Worm (Caenorhabditis elegans) whole organism, L4 larva: Measurements from ENCODE around the gene D2024.18.

Experiments
- F10B5.3 ChIP-seq: sonication (generic microtip); optimal IDR thresholded peaks from 2 replicates; lab custom pipeline; 2016; ENCODE audit warnings: mild to moderate bottlenecking, missing genetic modification characterization, missing compliant biosample characterization
- T20F7.1 ChIP-seq: fragments of 200-800 bp; sonication (Bioruptor generic); optimal IDR thresholded peaks from 2 replicates; lab custom pipeline; 2018; ENCODE audit warnings: mild to moderate bottlenecking, missing genetic modification characterization, missing compliant biosample characterization
- Y105C5A.15 ChIP-seq: fragments of 200-800 bp; sonication (Bioruptor generic); IDR thresholded peaks from 2 replicates; pipeline ENCODE4 v1.3.6; 2022; ENCODE audit warnings: missing genetic modification characterization, missing compliant biosample characterization
- Y75B8A.6 ChIP-seq: fragments of 200-800 bp; sonication (Bioruptor generic); IDR thresholded peaks from 2 replicates; pipeline ENCODE4 v1.3.6; 2022; ENCODE audit warnings: missing genetic modification reagents, missing genetic modification characterization, missing compliant biosample characterization
- ZK546.5 ChIP-seq, 2 experiments: sonication (generic microtip); optimal IDR thresholded peaks; 2 replicates each; lab custom pipeline; 2017; ENCODE audit warnings: missing biosample characterization in 2 of 2, missing genetic modification characterization in 2 of 2
- aly-2 ChIP-seq: sonication (generic microtip); optimal IDR thresholded peaks from 2 replicates; lab custom pipeline; 2018; ENCODE audit warnings: missing biosample characterization, missing genetic modification characterization
- ceh-20 ChIP-seq: fragments of 200-800 bp; sonication (Bioruptor generic); IDR thresholded peaks from 2 replicates; pipeline ENCODE4 v1.3.6; 2022; ENCODE audit warnings: missing genetic modification reagents, missing genetic modification characterization, missing compliant biosample characterization
- ceh-28 ChIP-seq: fragments of 150-350 bp; optimal IDR thresholded peaks from 2 replicates; lab custom pipeline; 2014; ENCODE audit warnings: missing biosample characterization, missing genetic modification reagents, missing genetic modification characterization
- ceh-44 ChIP-seq: fragments of 200-800 bp; sonication (Bioruptor generic); IDR thresholded peaks from 2 replicates; pipeline ENCODE4 v1.3.6; 2022; ENCODE audit warnings: missing genetic modification reagents, missing genetic modification characterization, missing compliant biosample characterization
- daf-12 ChIP-seq: fragments of 150-350 bp; optimal IDR thresholded peaks from 2 replicates; lab custom pipeline; 2014; ENCODE audit warnings: missing biosample characterization, missing genetic modification reagents, missing genetic modification characterization
- daf-16 ChIP-seq, 3 experiments: sonication (generic microtip); optimal IDR thresholded peaks; 2 replicates each; lab custom pipeline; 2016 to 2017; ENCODE audit warnings: missing genetic modification characterization in 3 of 3, missing genetic modification reagents in 3 of 3, mild to moderate bottlenecking in 2 of 3, missing compliant biosample characterization in 2 of 3, missing biosample characterization in 1 of 3, moderate library complexity in 1 of 3
- daf-8 ChIP-seq: fragments of 200-800 bp; sonication (Bioruptor generic); IDR thresholded peaks from 2 replicates; pipeline ENCODE4 v1.3.6; 2022; ENCODE audit warnings: missing genetic modification characterization, missing compliant biosample characterization
- dmd-6 ChIP-seq: fragments of 200-800 bp; sonication (Bioruptor generic); IDR thresholded peaks from 2 replicates; pipeline ENCODE4 v1.3.6; 2022; ENCODE audit warnings: missing genetic modification reagents, missing genetic modification characterization, missing compliant biosample characterization
- dpl-1 ChIP-seq: fragments of 150-350 bp; optimal IDR thresholded peaks from 2 replicates; lab custom pipeline; 2014; ENCODE audit warnings: missing biosample characterization, missing genetic modification reagents, missing genetic modification characterization
- dve-1 ChIP-seq: sonication (generic microtip); optimal IDR thresholded peaks from 2 replicates; lab custom pipeline; 2017; ENCODE audit warnings: antibody characterized with exemption, mild to moderate bottlenecking, missing genetic modification characterization, missing compliant biosample characterization; ENCODE audit not compliant: insufficient read depth
- egl-27 ChIP-seq: sonication (generic microtip); optimal IDR thresholded peaks from 3 replicates; lab custom pipeline; 2017; ENCODE audit warnings: missing biosample characterization, missing genetic modification reagents, missing genetic modification characterization
- egl-43 ChIP-seq: fragments of 200-800 bp; sonication (Bioruptor generic); IDR thresholded peaks from 2 replicates; pipeline ENCODE4 v1.3.6; 2022; ENCODE audit warnings: missing genetic modification reagents, missing genetic modification characterization, missing compliant biosample characterization
- fkh-10 ChIP-seq: fragments of 150-350 bp; optimal IDR thresholded peaks from 2 replicates; lab custom pipeline; 2014; ENCODE audit warnings: missing biosample characterization, missing genetic modification reagents, missing genetic modification characterization
- hif-1 ChIP-seq, 2 experiments: sonication (generic microtip); optimal IDR thresholded peaks; 2 replicates each; lab custom pipeline; 2016 to 2017; ENCODE audit warnings: missing compliant biosample characterization in 2 of 2, missing genetic modification characterization in 2 of 2, missing genetic modification reagents in 2 of 2, missing genotype in 2 of 2, mild to moderate bottlenecking in 1 of 2
- hlh-11 ChIP-seq: fragments of 200-800 bp; sonication (Bioruptor generic); optimal IDR thresholded peaks from 2 replicates; lab custom pipeline; 2018; ENCODE audit warnings: mild to moderate bottlenecking, missing genetic modification characterization, missing compliant biosample characterization
- hlh-30 ChIP-seq: sonication (generic microtip); optimal IDR thresholded peaks from 2 replicates; lab custom pipeline; 2017; ENCODE audit warnings: antibody characterized with exemption, mild to moderate bottlenecking, missing genetic modification characterization, missing compliant biosample characterization; ENCODE audit not compliant: insufficient read depth
- lin-1 ChIP-seq: fragments of 200-800 bp; sonication (Bioruptor generic); IDR thresholded peaks from 2 replicates; pipeline ENCODE4 v1.3.6; 2022; ENCODE audit warnings: missing genetic modification reagents, missing genetic modification characterization, missing compliant biosample characterization
- lin-13 ChIP-seq: fragments of 150-350 bp; optimal IDR thresholded peaks from 2 replicates; lab custom pipeline; 2014; ENCODE audit warnings: missing biosample characterization, missing genetic modification reagents, missing genetic modification characterization
- lin-15B ChIP-seq: fragments of 150-350 bp; sonication (generic microtip); optimal IDR thresholded peaks from 3 replicates; lab custom pipeline; 2014; ENCODE audit warnings: missing biosample characterization, missing genetic modification characterization
- lin-38 ChIP-seq: fragments of 200-800 bp; sonication (Bioruptor generic); IDR thresholded peaks from 2 replicates; pipeline ENCODE4 v1.3.6; 2022; ENCODE audit warnings: missing genetic modification reagents, missing genetic modification characterization, missing compliant biosample characterization
- lsy-2 ChIP-seq, 2 experiments: fragments of 150-350 bp in 1 of 2; sonication (generic microtip) in 1 of 2; optimal IDR thresholded peaks; 2 replicates each; lab custom pipeline; 2014 to 2017; ENCODE audit warnings: missing biosample characterization in 2 of 2, missing genetic modification characterization in 2 of 2
- mdl-1 ChIP-seq, 2 experiments: fragments of 150-350 bp in 1 of 2; sonication (generic microtip) in 1 of 2; optimal IDR thresholded peaks; 2 replicates each; lab custom pipeline; 2014 to 2017; ENCODE audit warnings: missing biosample characterization in 2 of 2, missing genetic modification characterization in 2 of 2
- mep-1 ChIP-seq: fragments of 150-350 bp; sonication (generic microtip); optimal IDR thresholded peaks from 3 replicates; lab custom pipeline; 2014; ENCODE audit warnings: missing biosample characterization, missing genetic modification characterization
- mes-2 ChIP-seq: sonication (generic microtip); optimal IDR thresholded peaks from 2 replicates; lab custom pipeline; 2016; ENCODE audit warnings: missing genotype, mild to moderate bottlenecking, missing genetic modification characterization, missing compliant biosample characterization; ENCODE audit not compliant: poor library complexity, severe bottlenecking
- mxl-3 ChIP-seq: fragments of 200-800 bp; sonication (Bioruptor generic); optimal IDR thresholded peaks from 2 replicates; lab custom pipeline; 2018; ENCODE audit warnings: mild to moderate bottlenecking, missing genetic modification characterization, missing compliant biosample characterization
- nhr-10 ChIP-seq: fragments of 150-350 bp; optimal IDR thresholded peaks from 2 replicates; lab custom pipeline; 2014; ENCODE audit warnings: missing biosample characterization, missing genetic modification characterization
- nhr-237 ChIP-seq: sonication (generic microtip); optimal IDR thresholded peaks from 2 replicates; lab custom pipeline; 2017; ENCODE audit warnings: missing biosample characterization, missing genetic modification characterization
- nhr-28 ChIP-seq: fragments of 150-350 bp; optimal IDR thresholded peaks from 2 replicates; lab custom pipeline; 2014; ENCODE audit warnings: missing biosample characterization, missing genetic modification characterization
- nhr-41 ChIP-seq: fragments of 200-800 bp; sonication (Bioruptor generic); IDR thresholded peaks from 2 replicates; pipeline ENCODE4 v1.3.6; 2022; ENCODE audit warnings: missing genetic modification reagents, missing genetic modification characterization, missing compliant biosample characterization
- nhr-6 ChIP-seq: fragments of 150-350 bp; optimal IDR thresholded peaks from 2 replicates; lab custom pipeline; 2014; ENCODE audit warnings: missing biosample characterization, missing genetic modification characterization
- nhr-77 ChIP-seq: fragments of 150-350 bp; optimal IDR thresholded peaks from 2 replicates; lab custom pipeline; 2014; ENCODE audit warnings: missing biosample characterization, missing genetic modification characterization
- pha-4 ChIP-seq, 2 experiments: fragments of 150-350 bp in 1 of 2; fragments of 200-800 bp in 1 of 2; sonication (Bioruptor generic) in 1 of 2; IDR thresholded peaks in 1 of 2; optimal IDR thresholded peaks in 1 of 2; 2 replicates each; pipeline versions ENCODE4 v1.3.6 to Lab custom; 2014 to 2022; ENCODE audit warnings: missing genetic modification characterization in 2 of 2, missing genetic modification reagents in 2 of 2, missing biosample characterization in 1 of 2, missing compliant biosample characterization in 1 of 2
- pqm-1 ChIP-seq: sonication (generic microtip); optimal IDR thresholded peaks from 2 replicates; lab custom pipeline; 2017; ENCODE audit warnings: missing biosample characterization, missing genetic modification characterization
- rbr-2 ChIP-seq: sonication (generic microtip); optimal IDR thresholded peaks from 2 replicates; lab custom pipeline; 2016; ENCODE audit warnings: missing genotype, missing genetic modification characterization, missing compliant biosample characterization
- sdz-12 ChIP-seq: fragments of 200-800 bp; sonication (Bioruptor generic); optimal IDR thresholded peaks from 2 replicates; lab custom pipeline; 2018; ENCODE audit warnings: mild to moderate bottlenecking, missing genetic modification characterization, missing compliant biosample characterization
- skn-1 ChIP-seq: fragments of 150-350 bp; optimal IDR thresholded peaks from 2 replicates; lab custom pipeline; 2014; ENCODE audit warnings: missing biosample characterization, missing genetic modification characterization
- tag-97 ChIP-seq: fragments of 200-800 bp; sonication (Bioruptor generic); IDR thresholded peaks from 2 replicates; pipeline ENCODE4 v1.3.6; 2022; ENCODE audit warnings: missing genetic modification characterization, missing compliant biosample characterization
- tra-1 ChIP-seq: fragments of 200-800 bp; sonication (Bioruptor generic); IDR thresholded peaks from 2 replicates; pipeline ENCODE4 v1.3.6; 2022; ENCODE audit warnings: missing genetic modification reagents, missing genetic modification characterization, missing compliant biosample characterization
- unc-130 ChIP-seq: sonication (generic microtip); optimal IDR thresholded peaks from 2 replicates; lab custom pipeline; 2016; ENCODE audit warnings: missing genetic modification reagents, missing genetic modification characterization, missing compliant biosample characterization
- unc-39 ChIP-seq: sonication (generic microtip); optimal IDR thresholded peaks from 2 replicates; lab custom pipeline; 2017; ENCODE audit warnings: missing biosample characterization, missing genetic modification characterization
- ztf-7 ChIP-seq: fragments of 150-350 bp; optimal IDR thresholded peaks from 2 replicates; lab custom pipeline; 2014; ENCODE audit warnings: missing biosample characterization, missing genetic modification characterization

D2024.18 gene

DNA sequence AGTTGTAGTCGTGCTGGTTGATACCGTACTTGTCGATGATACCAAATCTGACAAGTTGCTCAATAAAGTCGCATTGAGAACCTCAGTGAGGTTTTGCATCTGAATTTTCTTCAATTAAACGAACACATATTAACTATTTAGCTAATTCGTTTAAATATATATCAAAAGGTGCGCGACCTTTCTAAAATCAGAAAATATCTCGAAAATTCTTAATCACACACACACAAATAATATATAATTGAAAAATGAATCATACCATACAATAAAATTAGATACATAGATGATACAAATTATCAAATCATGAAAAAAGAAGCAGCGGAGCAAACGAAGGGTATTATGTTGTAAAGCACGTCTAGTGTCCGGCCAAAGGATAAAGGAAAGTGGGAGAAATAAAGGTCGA is 22.1 kb upstream of the D2024.18 start, which contains the start of gene D2024.5:
D2024.5 (minus strand) TSS at position 101 of the 400 bp plus-strand sequence.
- no peak for TF ChIP-seq ztf-7 (tag; lab: Kevin White, UChicago)
- no peak for TF ChIP-seq lin-1
- no peak for TF ChIP-seq dve-1 (tag; lab: Kevin White, UChicago)
- no peak for TF ChIP-seq nhr-41
- no peak for TF ChIP-seq lin-15B (tag; lab: Kevin White, UChicago)
- no peak for TF ChIP-seq tra-1 (GFP tag; lab: Robert Waterston, UW)
- TF ChIP-seq Y75B8A.6 (GFP tag; lab: Robert Waterston, UW): no peak
- no peak for TF ChIP-seq unc-39 (tag; lab: Kevin White, UChicago)
- no peak for TF ChIP-seq unc-130 (GFP tag; lab: Kevin White, UChicago)
- no peak for TF ChIP-seq F10B5.3 (tag; lab: Kevin White, UChicago)
- TF ChIP-seq daf-8 (GFP tag; lab: Robert Waterston, UW): no peak
- no peak for TF ChIP-seq ceh-20 (GFP tag; lab: Robert Waterston, UW)
- no peak for TF ChIP-seq nhr-237 (tag; lab: Kevin White, UChicago)
- TF ChIP-seq sdz-12 (GFP tag; lab: Kevin White, UChicago): no peak
- TF ChIP-seq mxl-3 (GFP tag; lab: Kevin White, UChicago): no peak
- TF ChIP-seq egl-43 (GFP tag; lab: Robert Waterston, UW): no peak
- TF ChIP-seq skn-1 (tag; lab: Kevin White, UChicago): no peak

DNA sequence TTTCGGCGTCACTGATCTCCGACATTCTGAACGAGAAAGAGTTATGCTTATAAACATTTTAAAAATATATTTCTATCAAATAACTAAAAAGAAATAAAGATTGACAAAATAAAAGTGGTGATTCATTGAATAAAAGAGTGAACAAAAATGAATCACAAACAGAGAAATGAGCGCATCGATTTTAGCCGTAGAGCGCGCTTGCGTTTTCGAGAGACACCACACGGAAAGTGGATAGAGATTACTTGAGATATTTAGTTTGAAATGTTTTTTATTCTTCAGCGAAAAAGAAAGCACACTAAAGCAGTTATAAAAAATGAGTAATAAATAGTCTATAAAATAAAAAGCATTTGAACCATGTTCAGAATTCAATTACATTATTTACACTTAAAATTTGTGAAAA is 20.1 kb upstream of the D2024.18 start, which contains the start of gene cap-1:
cap-1 (minus strand) TSS at position 26 of the 400 bp plus-strand sequence.
- TF ChIP-seq nhr-77 (peak; percentile 85), nhr-10 (no peak), mdl-1 (tag; optimal IDR thresholded peaks at IDR 0.05; lab: Kevin White, UChicago) (no peak), dve-1 (tag; lab: Kevin White, UChicago) (peak; percentile 86), hif-1 (tag; optimal IDR thresholded peaks at IDR 0.05; lab: Kevin White, UChicago) (peak in 1 of 2 experiments; percentile 60), lin-13 (GFP tag; lab: Kevin White, UChicago) (peak; percentile 67), hlh-11 (tag; lab: Kevin White, UChicago) (peak; percentile 45), nhr-28 (tag; lab: Kevin White, UChicago) (peak; percentile 72), lin-15B (tag; lab: Kevin White, UChicago) (peak; percentile 17), pha-4 (GFP tag; IDR thresholded peaks at IDR 0.05; lab: Robert Waterston, UW) (no peak), pha-4 (tag; optimal IDR thresholded peaks at IDR 0.05; lab: Kevin White, UChicago) (peak; percentile 94), Y105C5A.15 (GFP tag; lab: Robert Waterston, UW) (no peak), T20F7.1 (GFP tag; lab: Kevin White, UChicago) (peak; percentile 47), ceh-20 (GFP tag; lab: Robert Waterston, UW) (no peak), tag-97 (GFP tag; lab: Robert Waterston, UW) (no peak), mxl-3 (GFP tag; lab: Kevin White, UChicago) (peak; percentile 59), nhr-6 (tag; lab: Kevin White, UChicago) (peak; percentile 71), lin-38 (peak; percentile 96), unc-130 (GFP tag; lab: Kevin White, UChicago) (peak; percentile 79), ZK546.5 (tag; optimal IDR thresholded peaks at IDR 0.05; lab: Kevin White, UChicago) (no peak), pqm-1 (tag; lab: Kevin White, UChicago) (peak; percentile 37), fkh-10 (peak; percentile 17), aly-2 (tag; lab: Kevin White, UChicago) (no peak), daf-12 (tag; lab: Kevin White, UChicago) (no peak), daf-16 (GFP tag; optimal IDR thresholded peaks at IDR 0.05; lab: Kevin White, UChicago) (no peak), daf-16 (tag; optimal IDR thresholded peaks at IDR 0.05; lab: Kevin White, UChicago) (peak; percentile 42), dmd-6 (GFP tag; lab: Robert Waterston, UW) (0 out of 2 replicates have a peak, but pooled peaks have one; percentile 29), hlh-30 (tag; lab: Kevin White, UChicago) (peak; percentile 36), ceh-28 (tag; lab: Kevin White, UChicago) (peak; percentile 43), mep-1 (tag; lab: Kevin White, UChicago) (peak; percentile 88), lsy-2 (tag; optimal IDR thresholded peaks at IDR 0.05; lab: Kevin White, UChicago) (peak in 1 of 2 experiments; percentile 85), rbr-2 (tag; lab: Kevin White, UChicago) (peak; percentile 63), ceh-44 (GFP tag; lab: Robert Waterston, UW) (peak; percentile 78), dpl-1 (GFP tag; lab: Kevin White, UChicago) (peak; percentile 58), mes-2 (tag; lab: Kevin White, UChicago) (peak; percentile 96), egl-27 (no peak)
